Fruit fly (Drosophila melanogaster): ENCODE measurements around the gene Fbp1.

DNA sequence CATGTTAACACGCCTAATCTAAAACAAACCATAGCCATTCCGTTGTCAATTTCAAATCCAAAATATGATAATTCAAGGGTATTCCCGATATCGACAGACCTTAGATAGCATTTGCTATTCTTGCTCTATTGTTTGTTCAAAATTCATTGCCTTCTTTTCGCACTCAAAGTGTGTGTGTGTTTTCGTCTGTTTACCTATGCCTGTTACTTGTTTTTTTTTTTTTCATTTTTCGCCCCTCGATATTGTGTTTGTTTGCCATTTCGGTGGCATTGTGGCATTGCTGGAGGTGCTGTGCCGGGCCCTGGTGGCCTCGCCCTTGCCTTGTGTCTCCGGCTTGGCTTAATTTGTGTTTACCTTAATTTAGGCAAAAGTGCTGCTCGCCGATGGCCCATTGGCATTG is 41.0 kb downstream of the Fbp1 start:
- TF ChIP-seq CG12768 (GFP tag; optimal IDR thresholded peaks at IDR 0.05): no peak
- no peak for TF ChIP-seq CG11617 (GFP tag; optimal IDR thresholded peaks at IDR 0.05)
- TF ChIP-seq CG14711 (tag; optimal IDR thresholded peaks at IDR 0.05): no peak
- no peak for TF ChIP-seq Crg-1 (GFP tag; optimal IDR thresholded peaks at IDR 0.05)
- no peak for TF ChIP-seq kay (GFP tag; ENCODE audit: borderline replicate concordance)
- TF ChIP-seq tj (GFP tag; optimal IDR thresholded peaks at IDR 0.05): no peak
- TF ChIP-seq Mnt (GFP tag; optimal IDR thresholded peaks at IDR 0.05): no peak
- TF ChIP-seq cic (GFP tag; optimal IDR thresholded peaks at IDR 0.05): no peak
- no peak for TF ChIP-seq CG7045 (GFP tag; optimal IDR thresholded peaks at IDR 0.05)
- no peak for TF ChIP-seq CG5204 (GFP tag; optimal IDR thresholded peaks at IDR 0.05)
- TF ChIP-seq CG1620 (GFP tag; optimal IDR thresholded peaks at IDR 0.05): no peak
- no peak for TF ChIP-seq bab1 (GFP tag; optimal IDR thresholded peaks at IDR 0.05)

All from whole organism, adult.